Worm (Caenorhabditis elegans) whole organism, late embryonic: ENCODE measurements around the gene Y116A8C.44.

Source experiments
- C38D4.7 ChIP-seq: fragments of 200-800 bp; sonication (Bioruptor generic); optimal IDR thresholded peaks from 2 replicates; lab custom pipeline; 2018; ENCODE audit warnings: mild to moderate bottlenecking, missing genetic modification characterization, moderate library complexity, missing compliant biosample characterization
- ama-1 ChIP-seq: fragments of 150-350 bp; optimal IDR thresholded peaks from 2 replicates; lab custom pipeline; 2014
- ceh-24 ChIP-seq: sonication (generic microtip); optimal IDR thresholded peaks from 2 replicates; lab custom pipeline; 2016; ENCODE audit warnings: mild to moderate bottlenecking, missing genetic modification characterization, missing compliant biosample characterization
- ceh-9 ChIP-seq: sonication (generic microtip); optimal IDR thresholded peaks from 2 replicates; lab custom pipeline; 2016; ENCODE audit warnings: mild to moderate bottlenecking, missing genetic modification characterization, inconsistent platforms, missing compliant biosample characterization
- mec-3 ChIP-seq: sonication (generic microtip); optimal IDR thresholded peaks from 2 replicates; lab custom pipeline; 2016; ENCODE audit warnings: borderline replicate concordance, missing genetic modification characterization, missing compliant biosample characterization
- pag-3 ChIP-seq: sonication (generic microtip); optimal IDR thresholded peaks from 2 replicates; lab custom pipeline; 2016; ENCODE audit warnings: missing compliant biosample characterization, missing genetic modification characterization, borderline replicate concordance
- ttx-3 ChIP-seq: sonication (generic microtip); optimal IDR thresholded peaks from 2 replicates; lab custom pipeline; 2016; ENCODE audit warnings: missing genetic modification reagents, missing genetic modification characterization, missing compliant biosample characterization

ce11 chrIV:17078649-17079048, 20.7 kb upstream of the Y116A8C.44 start, which contains the start of gene Y116A8C.25:
- TF ChIP-seq ama-1 (lab: Kevin White, UChicago) (no peak), C38D4.7 (no peak), ttx-3 (no peak), pag-3 (tag; lab: Kevin White, UChicago) (no peak), mec-3 (tag; lab: Kevin White, UChicago) (no peak), ceh-9 (tag; lab: Kevin White, UChicago) (no peak), ceh-24 (tag; lab: Kevin White, UChicago) (no peak)
